Fruit fly (Drosophila melanogaster) whole organism, embryonic: ENCODE results near the gene CG46318.
A peak's percentile ranks its signal among the peaks of the same experiment; 100 is the strongest.

Experiments used
- Aef1 ChIP-seq: fragments of 200-800 bp; sonication (Bioruptor generic); IDR thresholded peaks from 3 replicates; pipeline ENCODE4 v1.3.6; 2022; ENCODE audit warnings: missing biosample characterization, missing genetic modification characterization
- Antp ChIP-seq: fragments of 200-800 bp; sonication (Bioruptor generic); optimal IDR thresholded peaks from 3 replicates; lab custom pipeline; 2016; ENCODE audit warnings: missing biosample characterization, missing genetic modification characterization
- CG10366 ChIP-seq: fragments of 200-800 bp; sonication (Bioruptor generic); IDR thresholded peaks from 2 replicates; pipeline ENCODE4 v1.3.6; 2022; ENCODE audit warnings: missing biosample characterization, missing genetic modification characterization
- CG10565 ChIP-seq: fragments of 200-800 bp; sonication (Bioruptor generic); optimal IDR thresholded peaks from 3 replicates; lab custom pipeline; 2016; ENCODE audit warnings: missing biosample characterization, mild to moderate bottlenecking, missing genetic modification characterization
- CG12659 ChIP-seq: fragments of 200-800 bp; sonication (Bioruptor generic); optimal IDR thresholded peaks from 3 replicates; lab custom pipeline; 2017; ENCODE audit warnings: mild to moderate bottlenecking, missing biosample characterization, missing genetic modification reagents, missing genetic modification characterization
- CG13424 ChIP-seq: fragments of 200-800 bp; sonication (Bioruptor generic); optimal IDR thresholded peaks from 2 replicates; lab custom pipeline; 2019; ENCODE audit warnings: missing biosample characterization, mild to moderate bottlenecking, missing genetic modification characterization, moderate library complexity
- CG1602 ChIP-seq: fragments of 200-800 bp; sonication (Bioruptor generic); optimal IDR thresholded peaks from 3 replicates; lab custom pipeline; 2016; ENCODE audit warnings: missing biosample characterization, missing genetic modification characterization
- CG16863 ChIP-seq: fragments of 200-800 bp; sonication (Bioruptor generic); optimal IDR thresholded peaks from 3 replicates; lab custom pipeline; 2016; ENCODE audit warnings: missing biosample characterization, missing genetic modification characterization
- CG17186 ChIP-seq: fragments of 200-800 bp; sonication (Bioruptor generic); optimal IDR thresholded peaks from 3 replicates; lab custom pipeline; 2017; ENCODE audit warnings: missing biosample characterization, missing genetic modification reagents, missing genetic modification characterization
- CG18262 ChIP-seq: fragments of 200-800 bp; optimal IDR thresholded peaks from 3 replicates; lab custom pipeline; 2019; ENCODE audit warnings: missing biosample characterization, mild to moderate bottlenecking, missing genetic modification characterization, moderate library complexity
- CG2875 ChIP-seq: fragments of 200-800 bp; sonication (Bioruptor generic); optimal IDR thresholded peaks from 2 replicates; lab custom pipeline; 2017; ENCODE audit warnings: missing biosample characterization, mild to moderate bottlenecking, missing genetic modification characterization, missing genetic modification reagents
- CG30431 ChIP-seq: fragments of 200-800 bp; sonication (Bioruptor generic); optimal IDR thresholded peaks from 2 replicates; lab custom pipeline; 2017; ENCODE audit warnings: missing biosample characterization, missing genetic modification characterization
- CG32532 ChIP-seq: fragments of 200-800 bp; sonication (Bioruptor generic); IDR thresholded peaks from 2 replicates; pipeline ENCODE4 v1.3.6; 2022; ENCODE audit warnings: missing biosample characterization, missing genetic modification characterization
- CG5180 ChIP-seq: fragments of 200-800 bp; sonication (Bioruptor generic); optimal IDR thresholded peaks from 3 replicates; lab custom pipeline; 2017; ENCODE audit warnings: missing biosample characterization, missing genetic modification characterization, mild to moderate bottlenecking, moderate library complexity, missing genetic modification reagents
- CG6765 ChIP-seq: fragments of 200-800 bp; sonication (Bioruptor generic); optimal IDR thresholded peaks from 3 replicates; lab custom pipeline; 2017; ENCODE audit warnings: missing biosample characterization, mild to moderate bottlenecking, missing genetic modification characterization
- CG7987 ChIP-seq: fragments of 200-800 bp; sonication (Bioruptor generic); optimal IDR thresholded peaks from 2 replicates; lab custom pipeline; 2018; ENCODE audit warnings: missing biosample characterization, mild to moderate bottlenecking, missing genetic modification characterization, moderate library complexity
- CG9215 ChIP-seq: fragments of 200-800 bp; sonication (Bioruptor generic); IDR thresholded peaks from 2 replicates; pipeline ENCODE4 v1.3.6; 2022; ENCODE audit warnings: missing biosample characterization, missing genetic modification characterization
- Ets97D ChIP-seq: fragments of 200-800 bp; sonication (Bioruptor generic); optimal IDR thresholded peaks from 3 replicates; lab custom pipeline; 2016; ENCODE audit warnings: missing biosample characterization, missing genetic modification characterization
- Hand ChIP-seq: fragments of 200-800 bp; sonication (Bioruptor generic); optimal IDR thresholded peaks from 2 replicates; lab custom pipeline; 2017; ENCODE audit warnings: mild to moderate bottlenecking, missing biosample characterization, missing genetic modification reagents, missing genetic modification characterization
- Hmx ChIP-seq: fragments of 200-800 bp; sonication (Bioruptor generic); optimal IDR thresholded peaks from 2 replicates; lab custom pipeline; 2016; ENCODE audit warnings: missing biosample characterization, missing genetic modification characterization
- Mes4 ChIP-seq: fragments of 200-800 bp; sonication (Bioruptor generic); optimal IDR thresholded peaks from 2 replicates; lab custom pipeline; 2016; ENCODE audit warnings: missing biosample characterization, missing genetic modification characterization
- Neu2 ChIP-seq: fragments of 200-800 bp; sonication (Bioruptor generic); optimal IDR thresholded peaks from 3 replicates; lab custom pipeline; 2016; ENCODE audit warnings: missing biosample characterization, missing genetic modification characterization, borderline replicate concordance
- Nf-YA ChIP-seq: fragments of 200-800 bp; sonication (Bioruptor generic); IDR thresholded peaks from 2 replicates; pipeline ENCODE4 v1.3.6; 2022; ENCODE audit warnings: missing biosample characterization, missing genetic modification characterization
- Opbp ChIP-seq: fragments of 200-800 bp; sonication (Bioruptor generic); IDR thresholded peaks from 3 replicates; pipeline ENCODE4 v1.3.6; 2022; ENCODE audit warnings: missing biosample characterization, missing genetic modification characterization; ENCODE audit not compliant: partially characterized antibody
- Rx ChIP-seq: fragments of 200-800 bp; sonication (Bioruptor generic); IDR thresholded peaks from 2 replicates; pipeline ENCODE4 v1.3.6; 2022; ENCODE audit warnings: missing biosample characterization, missing genetic modification characterization
- ab ChIP-seq: fragments of 200-800 bp; sonication (Bioruptor generic); optimal IDR thresholded peaks from 2 replicates; lab custom pipeline; 2016; ENCODE audit warnings: missing biosample characterization, missing genetic modification characterization
- ac ChIP-seq: fragments of 200-800 bp; sonication (Bioruptor generic); optimal IDR thresholded peaks from 3 replicates; lab custom pipeline; 2017; ENCODE audit warnings: missing biosample characterization, mild to moderate bottlenecking, missing genetic modification characterization
- bab2 ChIP-seq: fragments of 200-800 bp; sonication (Bioruptor generic); optimal IDR thresholded peaks from 2 replicates; lab custom pipeline; 2016; ENCODE audit warnings: missing biosample characterization, missing genetic modification characterization
- bcd ChIP-seq: fragments of 200-800 bp; sonication (Bioruptor generic); optimal IDR thresholded peaks from 2 replicates; lab custom pipeline; 2017; ENCODE audit warnings: missing biosample characterization, mild to moderate bottlenecking, missing genetic modification characterization
- crol ChIP-seq: fragments of 200-800 bp; sonication (Bioruptor generic); IDR thresholded peaks from 2 replicates; pipeline ENCODE4 v1.3.6; 2022; ENCODE audit warnings: missing biosample characterization, missing genetic modification characterization
- dimm ChIP-seq: fragments of 200-800 bp; sonication (Bioruptor generic); IDR thresholded peaks from 2 replicates; pipeline ENCODE4 v1.3.6; 2022; ENCODE audit warnings: missing biosample characterization, missing genetic modification characterization
- dm ChIP-seq: fragments of 200-800 bp; sonication (Bioruptor generic); optimal IDR thresholded peaks from 3 replicates; lab custom pipeline; 2016; ENCODE audit warnings: missing biosample characterization, missing genetic modification characterization
- dysf ChIP-seq: fragments of 200-800 bp; sonication (Bioruptor generic); IDR thresholded peaks from 3 replicates; pipeline ENCODE4 v1.3.6; 2022; ENCODE audit warnings: missing biosample characterization, missing genetic modification characterization
- fd102C ChIP-seq: fragments of 200-800 bp; sonication (Bioruptor generic); optimal IDR thresholded peaks from 2 replicates; lab custom pipeline; 2018; ENCODE audit warnings: missing biosample characterization, mild to moderate bottlenecking, missing genetic modification characterization, moderate library complexity
- grau ChIP-seq: fragments of 200-800 bp; optimal IDR thresholded peaks from 3 replicates; lab custom pipeline; 2019; ENCODE audit warnings: missing biosample characterization, mild to moderate bottlenecking, missing genetic modification characterization, moderate library complexity
- h ChIP-seq: fragments of >200 bp; optimal IDR thresholded peaks from 2 replicates; lab custom pipeline; 2017
- hb ChIP-seq: fragments of 200-800 bp; sonication (Bioruptor generic); IDR thresholded peaks from 3 replicates; pipeline ENCODE4 v1.3.6; 2022; ENCODE audit warnings: missing biosample characterization, missing genetic modification characterization; ENCODE audit not compliant: partially characterized antibody
- kay ChIP-seq: fragments of 200-800 bp; sonication (Bioruptor generic); optimal IDR thresholded peaks from 2 replicates; lab custom pipeline; 2016; ENCODE audit warnings: missing biosample characterization, missing genetic modification characterization
- knrl ChIP-seq: fragments of 200-800 bp; sonication (Bioruptor generic); IDR thresholded peaks from 3 replicates; pipeline ENCODE4 v1.3.6; 2022; ENCODE audit warnings: missing biosample characterization, missing genetic modification characterization; ENCODE audit not compliant: partially characterized antibody
- luna ChIP-seq: fragments of 200-800 bp; sonication (Bioruptor generic); optimal IDR thresholded peaks from 2 replicates; lab custom pipeline; 2016; ENCODE audit warnings: missing biosample characterization, missing genetic modification characterization
- mld ChIP-seq: fragments of 200-800 bp; sonication (Bioruptor generic); IDR thresholded peaks from 3 replicates; pipeline ENCODE4 v1.3.6; 2022; ENCODE audit warnings: missing biosample characterization, missing genetic modification characterization; ENCODE audit not compliant: partially characterized antibody
- nerfin-2 ChIP-seq: fragments of 200-800 bp; sonication (Bioruptor generic); IDR thresholded peaks from 2 replicates; pipeline ENCODE4 v1.3.6; 2022; ENCODE audit warnings: missing biosample characterization, missing genetic modification characterization; ENCODE audit not compliant: partially characterized antibody
- nom ChIP-seq: fragments of 200-800 bp; sonication (Bioruptor generic); optimal IDR thresholded peaks from 2 replicates; lab custom pipeline; 2017; ENCODE audit warnings: missing biosample characterization, missing genetic modification characterization, mild to moderate bottlenecking, moderate library complexity, missing genetic modification reagents
- pita ChIP-seq: fragments of 200-800 bp; sonication (Bioruptor generic); optimal IDR thresholded peaks from 2 replicates; lab custom pipeline; 2017; ENCODE audit warnings: missing biosample characterization, mild to moderate bottlenecking, missing genetic modification characterization
- seq ChIP-seq: fragments of 200-800 bp; sonication (Bioruptor generic); IDR thresholded peaks from 2 replicates; pipeline ENCODE4 v1.3.6; 2022; ENCODE audit warnings: missing biosample characterization, missing genetic modification characterization
- tgo ChIP-seq: fragments of 200-800 bp; sonication (Bioruptor generic); IDR thresholded peaks from 3 replicates; pipeline ENCODE4 v1.3.6; 2022; ENCODE audit warnings: missing biosample characterization, missing genetic modification characterization
- tna ChIP-seq: fragments of 200-800 bp; sonication (Bioruptor generic); IDR thresholded peaks from 2 replicates; pipeline ENCODE4 v1.3.6; 2022; ENCODE audit warnings: missing biosample characterization, missing genetic modification characterization; ENCODE audit not compliant: partially characterized antibody
- unc-4 ChIP-seq: fragments of 200-800 bp; sonication (Bioruptor generic); IDR thresholded peaks from 2 replicates; pipeline ENCODE4 v1.3.6; 2022; ENCODE audit warnings: missing biosample characterization, missing genetic modification characterization; ENCODE audit not compliant: partially characterized antibody
- wor ChIP-seq: fragments of 200-800 bp; sonication (Bioruptor generic); IDR thresholded peaks from 2 replicates; pipeline ENCODE4 v1.3.6; 2022; ENCODE audit warnings: missing biosample characterization, missing genetic modification characterization

Gene CG46318

dm6 chr3R:18658945-18659642 lies 21.3 kb upstream of the CG46318 start, which contains the start of the genes CG31224 and CstF64 (continued):
- no peak for TF ChIP-seq Hand (GFP tag; lab: Kevin White, UChicago)
- peak; percentile 86 for TF ChIP-seq CG32532
- TF ChIP-seq tgo (GFP tag; lab: Robert Waterston, UW), result peak; percentile 84
- peak; percentile 71 for TF ChIP-seq kay (GFP tag; lab: Kevin White, UChicago)
- TF ChIP-seq hb (GFP tag; lab: Robert Waterston, UW), result no peak
- TF ChIP-seq Nf-YA (GFP tag; lab: Robert Waterston, UW), result no peak
- TF ChIP-seq dimm (GFP tag; lab: Robert Waterston, UW), result peak; percentile 46; the same call in 1 of the 2 replicates
- TF ChIP-seq bab2 (GFP tag; lab: Kevin White, UChicago), result peak; percentile 87
- TF ChIP-seq pita, result no peak
- TF ChIP-seq CG7987 (GFP tag; lab: Kevin White, UChicago), result peak; percentile 55
- TF ChIP-seq CG30431 (GFP tag; lab: Kevin White, UChicago), result peak; percentile 56
- TF ChIP-seq h, result no peak
- TF ChIP-seq mld (GFP tag; lab: Robert Waterston, UW), result no peak
- TF ChIP-seq CG10366 (GFP tag; lab: Robert Waterston, UW), result peak; percentile 83
- TF ChIP-seq CG6765 (GFP tag; lab: Kevin White, UChicago), result peak; percentile 61
- peak; percentile 83 for TF ChIP-seq dm (GFP tag; lab: Kevin White, UChicago)
- TF ChIP-seq CG1602 (GFP tag; lab: Kevin White, UChicago), result peak; percentile 89
- TF ChIP-seq CG2875, result peak; percentile 67
- TF ChIP-seq nom (GFP tag; lab: Kevin White, UChicago), result peak; percentile 1
- TF ChIP-seq ab, result peak; percentile 1
- peak; percentile 94 for TF ChIP-seq Ets97D (GFP tag; lab: Kevin White, UChicago)
- TF ChIP-seq Aef1 (GFP tag; lab: Robert Waterston, UW), result peak; percentile 76
- peak; percentile 88 for TF ChIP-seq Antp (GFP tag; lab: Kevin White, UChicago)
- peak; percentile 83 for TF ChIP-seq CG16863
- TF ChIP-seq wor (GFP tag; lab: Robert Waterston, UW), result peak; percentile 71
- TF ChIP-seq CG9215 (GFP tag; lab: Robert Waterston, UW), result peak; percentile 79
- peak; percentile 80 for TF ChIP-seq dysf (GFP tag; lab: Robert Waterston, UW)
- TF ChIP-seq CG18262 (tag; lab: Kevin White, UChicago), result peak; percentile 81
- peak; percentile 79 for TF ChIP-seq bcd (GFP tag; lab: Kevin White, UChicago)
- peak; percentile 81 for TF ChIP-seq grau (tag; lab: Kevin White, UChicago)
- peak; percentile 88 for TF ChIP-seq luna (GFP tag; lab: Kevin White, UChicago)
- TF ChIP-seq CG10565 (GFP tag; lab: Kevin White, UChicago), result peak; percentile 12
- TF ChIP-seq CG17186, result peak; percentile 66
- no peak for TF ChIP-seq CG5180 (GFP tag; lab: Kevin White, UChicago)
- TF ChIP-seq knrl (GFP tag; lab: Robert Waterston, UW), result no peak; the same call in 2 of the 3 replicates
- peak; percentile 90 for TF ChIP-seq CG12659
- TF ChIP-seq Hmx, result peak; percentile 64
- no peak; the same call in 1 of the 2 replicates for TF ChIP-seq unc-4 (GFP tag; lab: Robert Waterston, UW)
- no peak for TF ChIP-seq Neu2 (GFP tag; lab: Kevin White, UChicago)
- no peak; the same call in 1 of the 2 replicates for TF ChIP-seq crol
- TF ChIP-seq ac, result no peak
- TF ChIP-seq Opbp (GFP tag; lab: Robert Waterston, UW), result 0 out of 3 replicates have a peak, but pooled peaks have one; percentile 36
- no peak for TF ChIP-seq nerfin-2 (GFP tag; lab: Robert Waterston, UW)
- TF ChIP-seq Rx (GFP tag; lab: Robert Waterston, UW), result peak; percentile 74
- peak; percentile 83 for TF ChIP-seq CG13424
- peak; percentile 79 for TF ChIP-seq Mes4
- TF ChIP-seq seq, result peak; percentile 66; the same call in 1 of the 2 replicates
- TF ChIP-seq tna (GFP tag; lab: Robert Waterston, UW), result 0 out of 2 replicates have a peak, but pooled peaks have one; percentile 33
- peak; percentile 15 for TF ChIP-seq fd102C (GFP tag; lab: Kevin White, UChicago)
